Worm (Caenorhabditis elegans) whole organism, mixed stage, embryonic: Measurements from ENCODE around the gene C53A3.3.

Experiments used
- ces-1 ChIP-seq: fragments of 150-350 bp; optimal IDR thresholded peaks from 2 replicates; lab custom pipeline; 2014; ENCODE audit warnings: missing biosample characterization, missing genetic modification reagents, missing genetic modification characterization
- elt-1 ChIP-seq: sonication (generic microtip); optimal IDR thresholded peaks from 2 replicates; lab custom pipeline; 2017; ENCODE audit warnings: missing genetic modification characterization, mild to moderate bottlenecking, missing compliant biosample characterization, antibody characterized with exemption, moderate library complexity, borderline replicate concordance; ENCODE audit not compliant: insufficient read depth
- hlh-1 ChIP-seq: fragments of 150-350 bp; optimal IDR thresholded peaks from 2 replicates; lab custom pipeline; 2014; ENCODE audit warnings: missing biosample characterization, missing genetic modification reagents, missing genetic modification characterization
- lin-13 ChIP-seq: fragments of 150-350 bp; optimal IDR thresholded peaks from 2 replicates; lab custom pipeline; 2014; ENCODE audit warnings: missing biosample characterization, missing genetic modification characterization
- nhr-12 ChIP-seq: fragments of 150-350 bp; optimal IDR thresholded peaks from 2 replicates; lab custom pipeline; 2014; ENCODE audit warnings: missing biosample characterization, missing genetic modification characterization
- nhr-76 ChIP-seq: sonication (generic microtip); optimal IDR thresholded peaks from 2 replicates; lab custom pipeline; 2017; ENCODE audit warnings: missing biosample characterization, missing genetic modification characterization
- pha-4 ChIP-seq: fragments of 150-350 bp; optimal IDR thresholded peaks from 2 replicates; lab custom pipeline; 2018; ENCODE audit warnings: missing biosample characterization, missing genetic modification reagents, missing genetic modification characterization
- snpc-4 ChIP-seq: fragments of 150-350 bp; optimal IDR thresholded peaks from 2 replicates; lab custom pipeline; 2014; ENCODE audit warnings: missing biosample characterization, missing genetic modification characterization
- tbx-8 ChIP-seq: fragments of 200-800 bp; sonication (Bioruptor generic); optimal IDR thresholded peaks from 2 replicates; lab custom pipeline; 2018; ENCODE audit warnings: mild to moderate bottlenecking, missing genetic modification characterization, moderate library complexity, missing compliant biosample characterization
- unc-39 ChIP-seq: fragments of 150-350 bp; optimal IDR thresholded peaks from 2 replicates; lab custom pipeline; 2014; ENCODE audit warnings: missing biosample characterization, missing genetic modification characterization
- unc-62 ChIP-seq: fragments of 150-350 bp; optimal IDR thresholded peaks from 2 replicates; lab custom pipeline; 2014; ENCODE audit warnings: missing biosample characterization, missing genetic modification reagents, missing genetic modification characterization

ce11 chrV:5730783-5731182, 25.5 kb upstream of the C53A3.3 start, which contains the start of gene K09H11.15:
- TF ChIP-seq ces-1 (GFP tag; lab: Kevin White, UChicago) (no peak), nhr-76 (tag; lab: Kevin White, UChicago) (no peak), elt-1 (tag; lab: Kevin White, UChicago) (no peak), hlh-1 (no peak), unc-62 (GFP tag; lab: Kevin White, UChicago) (no peak), pha-4 (tag; lab: Kevin White, UChicago) (no peak), nhr-12 (tag; lab: Kevin White, UChicago) (no peak), unc-39 (tag; lab: Kevin White, UChicago) (no peak), snpc-4 (tag; lab: Kevin White, UChicago) (no peak), lin-13 (tag; lab: Kevin White, UChicago) (no peak), tbx-8 (GFP tag; lab: Kevin White, UChicago) (no peak)
